Worm (Caenorhabditis elegans): Measurements from ENCODE around the gene wrt-7.

The wrt-7 gene

DNA sequence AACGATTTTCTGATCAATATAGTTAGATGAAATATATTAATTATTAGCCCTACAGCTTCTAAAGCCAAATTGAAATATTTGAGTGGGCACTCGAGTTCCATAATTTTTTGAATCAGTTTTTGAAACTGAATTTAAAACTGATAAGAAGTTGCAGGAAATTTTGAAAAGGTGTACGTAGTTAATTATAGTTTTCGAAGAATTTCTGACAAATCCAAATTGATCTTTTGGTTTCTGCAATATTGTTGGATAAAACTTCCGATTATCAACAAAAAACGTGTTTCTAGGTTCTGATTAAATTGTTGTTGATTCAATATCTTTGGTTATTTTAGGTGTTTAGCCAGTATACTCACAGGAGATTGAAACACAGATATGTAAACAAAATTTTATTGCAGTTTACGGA, 30.6 kb downstream of the wrt-7 start, which contains the start of gene T26H8.4:
Gene T26H8.4, minus strand, starts transcription at position 101 of the 400 bp plus-strand sequence.
- TF ChIP-seq tab-1 (GFP tag; IDR thresholded peaks at IDR 0.05) (no peak), ref-1 (GFP tag; conservative IDR thresholded peaks at IDR 0.05) (no peak), med-1 (GFP tag; optimal IDR thresholded peaks at IDR 0.05; ENCODE audit: insufficient read depth) (no peak), cog-1 (tag; optimal IDR thresholded peaks at IDR 0.05) (no peak), ztf-23 (GFP tag; IDR thresholded peaks at IDR 0.05) (no peak), klf-2 (GFP tag; conservative IDR thresholded peaks at IDR 0.05) (no peak), flt-1 (GFP tag; IDR thresholded peaks at IDR 0.05) (no peak)

DNA sequence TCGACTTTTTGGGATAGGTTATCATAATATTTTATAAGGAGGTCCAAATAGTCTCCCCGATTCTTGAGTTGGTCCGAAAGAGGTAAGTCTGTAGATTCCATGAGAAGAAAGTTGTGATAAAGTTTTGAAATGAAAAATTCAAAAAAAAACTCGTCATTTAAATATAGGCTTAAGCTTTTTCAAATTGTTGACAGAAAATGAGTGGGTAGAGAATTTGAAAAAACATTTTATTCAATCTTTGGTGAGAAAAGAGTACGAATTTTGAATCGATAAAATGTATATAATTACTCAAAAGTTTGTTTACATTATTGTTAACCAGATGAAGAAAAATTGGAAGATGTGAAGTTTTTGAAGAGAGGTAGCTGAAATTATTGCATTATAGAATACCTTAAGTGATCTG, 31.8 kb downstream of the wrt-7 start, which contains the start of gene T26H8.5:
Gene T26H8.5, minus strand, starts transcription at position 101 of the 400 bp plus-strand sequence.
- TF ChIP-seq cog-1 (tag; optimal IDR thresholded peaks at IDR 0.05) (no peak), ztf-23 (GFP tag; IDR thresholded peaks at IDR 0.05) (no peak), ref-1 (GFP tag; conservative IDR thresholded peaks at IDR 0.05) (no peak), flt-1 (GFP tag; IDR thresholded peaks at IDR 0.05) (no peak), tab-1 (GFP tag; IDR thresholded peaks at IDR 0.05) (no peak)

DNA sequence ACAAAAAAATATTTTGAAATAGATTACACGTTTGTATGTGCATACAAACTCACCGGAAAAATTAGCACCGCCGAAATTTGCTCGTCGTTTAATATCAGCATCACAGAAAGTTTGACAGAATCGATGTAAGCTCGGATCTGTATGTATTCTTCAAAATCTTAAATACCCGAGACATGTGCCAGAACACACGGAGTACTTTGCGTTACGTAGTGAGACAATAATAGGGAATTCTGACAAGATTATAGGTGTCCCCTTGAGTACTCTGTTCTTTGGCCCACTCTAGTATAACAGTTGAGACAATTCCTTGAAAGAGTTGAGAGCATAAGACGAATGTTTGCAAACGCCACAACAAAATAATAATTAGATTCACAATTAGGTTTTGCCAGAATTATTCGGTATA, 33.7 kb downstream of the wrt-7 start, which contains the start of gene srx-48:
Gene srx-48, minus strand, starts transcription at position 101 of the 400 bp plus-strand sequence.
- TF ChIP-seq klf-2 (GFP tag; conservative IDR thresholded peaks at IDR 0.05), result no peak

DNA sequence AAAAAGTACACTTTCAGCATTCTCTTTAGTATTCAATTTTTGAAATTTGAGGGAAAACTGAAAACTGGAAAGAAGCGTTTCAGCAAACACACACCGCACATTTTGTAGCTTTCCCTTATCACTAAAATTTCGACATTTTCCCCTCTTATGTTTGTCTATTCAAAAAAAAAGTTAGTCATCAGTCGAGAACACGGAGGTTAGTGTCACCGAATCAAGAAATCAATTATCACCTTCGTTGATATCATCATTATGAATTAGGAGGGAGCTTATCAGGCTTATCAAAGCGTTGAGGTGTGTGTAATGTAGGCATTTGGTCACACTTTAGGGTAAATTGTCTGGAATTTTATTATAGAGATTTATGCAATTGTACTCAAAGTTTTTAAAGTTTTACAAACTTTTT, 38.7 kb downstream of the wrt-7 start, which contains the start of gene cpr-3:
Gene cpr-3, minus strand, starts transcription at position 104 of the 400 bp plus-strand sequence.
- no peak for TF ChIP-seq ztf-23 (GFP tag; IDR thresholded peaks at IDR 0.05)
- no peak for TF ChIP-seq flt-1 (GFP tag; IDR thresholded peaks at IDR 0.05)
- TF ChIP-seq tab-1 (GFP tag; IDR thresholded peaks at IDR 0.05), result no peak
- TF ChIP-seq cog-1 (tag; optimal IDR thresholded peaks at IDR 0.05), result no peak
- TF ChIP-seq med-1 (GFP tag; optimal IDR thresholded peaks at IDR 0.05; ENCODE audit: insufficient read depth), result no peak
- TF ChIP-seq T22C8.4 (GFP tag; IDR thresholded peaks at IDR 0.05), result no peak
- TF ChIP-seq ztf-29 (GFP tag; IDR thresholded peaks at IDR 0.05), result no peak
- no peak for TF ChIP-seq ref-1 (GFP tag; conservative IDR thresholded peaks at IDR 0.05)
- TF ChIP-seq klf-2 (GFP tag; conservative IDR thresholded peaks at IDR 0.05), result no peak

DNA sequence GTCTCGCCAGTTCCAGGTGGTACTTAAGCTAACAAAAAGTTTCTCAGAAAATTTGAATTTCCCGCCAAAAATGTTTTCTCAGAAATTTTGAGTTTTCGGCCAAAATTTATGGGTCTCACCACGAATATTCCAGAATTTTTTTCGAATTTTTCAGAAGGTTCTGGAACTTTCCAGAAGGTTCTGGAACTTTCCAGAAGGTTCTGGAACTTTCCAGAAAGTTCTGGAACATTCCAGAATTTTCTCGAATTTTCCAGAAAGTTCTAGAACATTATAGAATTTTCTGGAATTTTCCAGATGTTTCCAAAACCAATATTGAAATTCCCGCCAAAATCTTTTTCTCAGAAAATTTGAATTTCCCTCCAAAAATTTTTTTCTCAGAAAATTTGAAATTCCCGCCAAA, 41.9 kb downstream of the wrt-7 start:
- TF ChIP-seq flt-1 (GFP tag; IDR thresholded peaks at IDR 0.05), result peak; percentile 91; the same call in 1 of the 2 replicates

DNA sequence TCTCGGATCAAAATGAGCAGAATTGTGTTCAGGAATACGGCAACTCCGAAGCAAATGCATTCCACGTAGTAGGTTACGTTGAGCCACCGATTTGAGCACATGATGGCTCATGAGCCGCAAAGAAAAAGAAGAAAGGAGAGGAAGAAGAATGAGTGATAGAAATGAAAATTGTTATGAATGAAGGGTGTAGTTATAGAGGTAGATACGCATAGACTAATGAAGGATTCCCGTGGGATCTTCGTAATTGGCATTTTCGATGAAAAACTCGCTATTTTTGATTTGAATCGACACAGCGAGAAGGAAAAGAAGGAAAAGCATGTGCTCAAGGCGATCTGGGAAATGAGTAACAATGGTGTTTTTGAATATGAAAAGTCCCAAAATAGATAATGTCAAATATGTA, 43.4 kb downstream of the wrt-7 start, which contains the start of gene str-96:
Gene str-96, minus strand, starts transcription at position 101 of the 400 bp plus-strand sequence.
- no peak for TF ChIP-seq ztf-23 (GFP tag; IDR thresholded peaks at IDR 0.05)
- no peak for TF ChIP-seq T22C8.4 (GFP tag; IDR thresholded peaks at IDR 0.05)

DNA sequence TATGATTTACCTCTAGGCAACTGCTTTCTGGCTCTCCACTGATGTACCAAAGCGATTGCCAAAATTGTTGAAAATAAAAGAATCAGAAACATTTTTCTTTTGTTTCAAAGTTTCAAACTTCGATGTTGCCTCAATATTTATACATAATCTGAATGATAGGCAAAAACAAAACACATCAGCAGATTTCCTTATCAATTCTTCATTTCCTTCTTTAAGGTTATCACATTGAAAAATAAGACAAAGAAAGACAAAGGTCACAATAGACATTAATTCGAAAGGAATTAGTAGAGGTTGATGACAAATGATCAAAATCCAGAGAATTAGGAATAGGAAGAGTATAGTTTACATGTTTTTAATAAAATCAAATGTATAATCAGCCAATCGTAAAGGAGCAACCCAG, 46.3 kb downstream of the wrt-7 start, which contains the start of gene cyp-34A2:
Gene cyp-34A2, minus strand, starts transcription at position 101 of the 400 bp plus-strand sequence.
- TF ChIP-seq flt-1 (GFP tag; IDR thresholded peaks at IDR 0.05) (no peak), ref-1 (GFP tag; conservative IDR thresholded peaks at IDR 0.05) (no peak), tab-1 (GFP tag; IDR thresholded peaks at IDR 0.05) (no peak), T22C8.4 (GFP tag; IDR thresholded peaks at IDR 0.05) (no peak), klf-2 (GFP tag; conservative IDR thresholded peaks at IDR 0.05) (no peak), ztf-29 (GFP tag; IDR thresholded peaks at IDR 0.05) (no peak), med-1 (GFP tag; optimal IDR thresholded peaks at IDR 0.05; ENCODE audit: insufficient read depth) (no peak), ztf-23 (GFP tag; IDR thresholded peaks at IDR 0.05) (no peak), cog-1 (tag; optimal IDR thresholded peaks at IDR 0.05) (no peak)

DNA sequence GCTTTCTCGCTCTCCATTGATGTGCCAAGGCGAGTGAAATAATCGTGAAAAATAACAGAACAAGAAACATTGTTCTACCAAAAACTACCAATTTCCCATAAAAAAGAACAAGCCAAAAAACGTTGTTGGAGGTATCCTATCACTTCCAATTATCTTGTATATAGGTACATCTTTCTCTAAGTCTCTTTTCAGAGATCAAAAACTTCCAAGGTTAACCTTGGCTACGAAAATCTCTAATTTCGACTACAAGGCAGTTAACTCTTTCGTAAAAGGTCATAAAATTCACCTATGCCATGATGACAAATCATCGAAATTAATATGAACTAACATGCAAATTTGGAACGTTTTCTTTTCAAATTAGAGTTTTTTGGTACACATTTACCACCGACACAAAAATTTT, 49.4 kb downstream of the wrt-7 start, which contains the start of gene cyp-34A1:
Gene cyp-34A1, minus strand, starts transcription at position 101 of the 400 bp plus-strand sequence.
- TF ChIP-seq ref-1 (GFP tag; conservative IDR thresholded peaks at IDR 0.05), result no peak
- TF ChIP-seq klf-2 (GFP tag; conservative IDR thresholded peaks at IDR 0.05), result no peak
- no peak for TF ChIP-seq med-1 (GFP tag; optimal IDR thresholded peaks at IDR 0.05; ENCODE audit: insufficient read depth)
- TF ChIP-seq ztf-23 (GFP tag; IDR thresholded peaks at IDR 0.05), result no peak
- TF ChIP-seq ztf-29 (GFP tag; IDR thresholded peaks at IDR 0.05), result no peak
- TF ChIP-seq T22C8.4 (GFP tag; IDR thresholded peaks at IDR 0.05), result no peak
- no peak for TF ChIP-seq tab-1 (GFP tag; IDR thresholded peaks at IDR 0.05)
- no peak for TF ChIP-seq flt-1 (GFP tag; IDR thresholded peaks at IDR 0.05)
- TF ChIP-seq cog-1 (tag; optimal IDR thresholded peaks at IDR 0.05), result no peak

DNA sequence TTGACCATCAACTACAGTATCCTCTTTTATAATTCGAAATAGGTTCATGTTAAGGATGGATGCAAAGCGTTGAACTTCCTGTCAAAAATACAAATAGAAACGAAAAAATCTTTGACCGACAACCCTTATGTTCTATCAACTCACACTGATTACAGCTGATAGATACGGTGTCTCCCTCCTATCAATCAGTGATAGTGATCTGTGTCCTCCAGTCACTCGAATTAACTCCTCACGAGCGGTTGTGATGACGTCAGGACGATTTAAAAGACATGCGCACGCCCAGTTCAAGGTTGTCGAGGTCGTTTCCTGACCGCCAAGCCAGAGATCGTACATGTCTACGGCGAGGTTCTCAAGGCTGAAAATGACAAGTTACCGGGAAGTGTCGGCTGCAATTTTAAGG, 51.3 kb downstream of the wrt-7 start:
- TF ChIP-seq cog-1 (tag; optimal IDR thresholded peaks at IDR 0.05) (no peak), flt-1 (GFP tag; IDR thresholded peaks at IDR 0.05) (no peak), ref-1 (GFP tag; conservative IDR thresholded peaks at IDR 0.05) (no peak), tab-1 (GFP tag; IDR thresholded peaks at IDR 0.05) (no peak), ztf-23 (GFP tag; IDR thresholded peaks at IDR 0.05) (no peak), med-1 (GFP tag; optimal IDR thresholded peaks at IDR 0.05; ENCODE audit: insufficient read depth) (no peak), ztf-29 (GFP tag; IDR thresholded peaks at IDR 0.05) (no peak)

Data from whole organism, midembryonic.